Worm (Caenorhabditis elegans): ENCODE data around the gene snx-13.

- no peak for TF ChIP-seq nhr-76 (tag; optimal IDR thresholded peaks at IDR 0.05)
- TF ChIP-seq snpc-4 (tag; optimal IDR thresholded peaks at IDR 0.05), result no peak
- TF ChIP-seq unc-62 (GFP tag; optimal IDR thresholded peaks at IDR 0.05), result no peak
- no peak for TF ChIP-seq tbx-8 (GFP tag; optimal IDR thresholded peaks at IDR 0.05)
- TF ChIP-seq sptf-1 (tag; optimal IDR thresholded peaks at IDR 0.05), result no peak
- no peak for TF ChIP-seq lsy-2 (tag; optimal IDR thresholded peaks at IDR 0.05)
- no peak for TF ChIP-seq elt-3 (tag; optimal IDR thresholded peaks at IDR 0.05)
- TF ChIP-seq nhr-12 (tag; optimal IDR thresholded peaks at IDR 0.05), result no peak
- TF ChIP-seq mab-5 (tag; optimal IDR thresholded peaks at IDR 0.05), result no peak
- no peak for TF ChIP-seq ztf-11 (tag; optimal IDR thresholded peaks at IDR 0.05)
- no peak for TF ChIP-seq hlh-1 (tag; optimal IDR thresholded peaks at IDR 0.05)
- TF ChIP-seq nhr-237 (tag; optimal IDR thresholded peaks at IDR 0.05), result no peak
- no peak for TF ChIP-seq pha-4 (tag; optimal IDR thresholded peaks at IDR 0.05)
- TF ChIP-seq bed-3 (GFP tag; optimal IDR thresholded peaks at IDR 0.05), result no peak
These were observed 12.9 kb upstream of the snx-13 start, which contains the start of gene bca-2 for ce11 chrIV:17100148-17100547.

Measured in whole organism, mixed stage, embryonic.